Worm (Caenorhabditis elegans) whole organism, L2 larva: ENCODE results near the gene F59A1.18.

Experiments
- aly-2 ChIP-seq: fragments of 150-350 bp; optimal IDR thresholded peaks from 2 replicates; lab custom pipeline; 2014; ENCODE audit warnings: missing biosample characterization, missing genetic modification characterization
- egl-27 ChIP-seq: sonication (generic microtip); optimal IDR thresholded peaks from 3 replicates; lab custom pipeline; 2017; ENCODE audit warnings: missing biosample characterization, missing genetic modification reagents, missing genetic modification characterization
- fos-1 ChIP-seq: fragments of 150-350 bp; optimal IDR thresholded peaks from 2 replicates; lab custom pipeline; 2014; ENCODE audit warnings: missing biosample characterization, missing genetic modification characterization
- lin-11 ChIP-seq: fragments of 150-350 bp; sonication (generic microtip); optimal IDR thresholded peaks from 2 replicates; lab custom pipeline; 2014; ENCODE audit warnings: missing biosample characterization, missing genetic modification characterization, inconsistent platforms, mixed read lengths
- lsy-2 ChIP-seq, 2 experiments: fragments of 150-350 bp in 1 of 2; sonication (generic microtip) in 1 of 2; optimal IDR thresholded peaks; 2 replicates each; lab custom pipeline; 2014 to 2017; ENCODE audit warnings: missing biosample characterization in 2 of 2, missing genetic modification characterization in 2 of 2
- nhr-6 ChIP-seq: fragments of 150-350 bp; optimal IDR thresholded peaks from 2 replicates; lab custom pipeline; 2014; ENCODE audit warnings: missing biosample characterization, missing genetic modification characterization

- peak; percentile 94 for TF ChIP-seq fos-1 (tag; lab: Kevin White, UChicago)
- TF ChIP-seq nhr-6 (tag; lab: Kevin White, UChicago), result no peak
- TF ChIP-seq aly-2 (tag; lab: Kevin White, UChicago), result no peak
- TF ChIP-seq lsy-2 (tag; optimal IDR thresholded peaks at IDR 0.05; lab: Kevin White, UChicago), result no peak
- TF ChIP-seq lin-11 (tag; lab: Kevin White, UChicago), result no peak
- no peak for TF ChIP-seq egl-27
These were observed 27.5 kb downstream of the F59A1.18 start, which contains the start of gene fbxa-108 for ce11 chrV:17659228-17659627.
